Worm (Caenorhabditis elegans): ENCODE data around the gene C45B2.6.

Gene C45B2.6

ce11 chrX:6059163-6059782, 6.6 kb downstream of the C45B2.6 start:
- TF ChIP-seq ets-4 (tag; optimal IDR thresholded peaks at IDR 0.05) (no peak), ceh-19 (GFP tag; optimal IDR thresholded peaks at IDR 0.05) (no peak), ceh-30 (tag; optimal IDR thresholded peaks at IDR 0.05) (no peak), fkh-6 (tag; optimal IDR thresholded peaks at IDR 0.05) (no peak), unc-3 (GFP tag; conservative IDR thresholded peaks at IDR 0.05) (no peak), unc-3 (tag; optimal IDR thresholded peaks at IDR 0.05) (no peak), ceh-48 (tag; optimal IDR thresholded peaks at IDR 0.05) (no peak), elt-4 (tag; optimal IDR thresholded peaks at IDR 0.05) (no peak), sox-2 (GFP tag; IDR thresholded peaks at IDR 0.05) (no peak), rnt-1 (tag; optimal IDR thresholded peaks at IDR 0.05) (no peak), Y22D7AL.16 (tag; optimal IDR thresholded peaks at IDR 0.05) (no peak), pha-2 (tag; optimal IDR thresholded peaks at IDR 0.05) (no peak), fax-1 (tag; optimal IDR thresholded peaks at IDR 0.05) (no peak), K09A11.1 (tag; optimal IDR thresholded peaks at IDR 0.05; ENCODE audit: insufficient read depth) (no peak), ref-2 (tag; optimal IDR thresholded peaks at IDR 0.05) (no peak), pha-4 (tag; optimal IDR thresholded peaks at IDR 0.05) (no peak)

ce11 chrX:6064385-6064784, 11.7 kb downstream of the C45B2.6 start:
- no peak for TF ChIP-seq ttx-3 (tag; optimal IDR thresholded peaks at IDR 0.05)
- no peak for TF ChIP-seq Y22D7AL.16 (tag; optimal IDR thresholded peaks at IDR 0.05)
- TF ChIP-seq ceh-14 (tag; optimal IDR thresholded peaks at IDR 0.05), result no peak
- TF ChIP-seq ceh-6 (GFP tag; optimal IDR thresholded peaks at IDR 0.05), result no peak
- no peak for TF ChIP-seq ceh-22 (tag; optimal IDR thresholded peaks at IDR 0.05)
- no peak for TF ChIP-seq madf-2 (tag; optimal IDR thresholded peaks at IDR 0.05)
- no peak for TF ChIP-seq pha-2 (tag; optimal IDR thresholded peaks at IDR 0.05)
- TF ChIP-seq nhr-11 (tag; optimal IDR thresholded peaks at IDR 0.05), result no peak
- TF ChIP-seq ceh-34 (tag; optimal IDR thresholded peaks at IDR 0.05), result no peak
- TF ChIP-seq ztf-16 (tag; optimal IDR thresholded peaks at IDR 0.05), result no peak
- no peak for TF ChIP-seq pax-1 (tag; optimal IDR thresholded peaks at IDR 0.05)
- TF ChIP-seq hlh-8 (tag; optimal IDR thresholded peaks at IDR 0.05), result no peak
- no peak for TF ChIP-seq syd-9 (tag; optimal IDR thresholded peaks at IDR 0.05)
- TF ChIP-seq hlh-13 (GFP tag; optimal IDR thresholded peaks at IDR 0.05), result no peak
- TF ChIP-seq dve-1 (tag; optimal IDR thresholded peaks at IDR 0.05), result no peak
- no peak for TF ChIP-seq pat-9 (tag; optimal IDR thresholded peaks at IDR 0.05)
- TF ChIP-seq hlh-30 (tag; optimal IDR thresholded peaks at IDR 0.05; ENCODE audit: insufficient read depth), result no peak

DNA sequence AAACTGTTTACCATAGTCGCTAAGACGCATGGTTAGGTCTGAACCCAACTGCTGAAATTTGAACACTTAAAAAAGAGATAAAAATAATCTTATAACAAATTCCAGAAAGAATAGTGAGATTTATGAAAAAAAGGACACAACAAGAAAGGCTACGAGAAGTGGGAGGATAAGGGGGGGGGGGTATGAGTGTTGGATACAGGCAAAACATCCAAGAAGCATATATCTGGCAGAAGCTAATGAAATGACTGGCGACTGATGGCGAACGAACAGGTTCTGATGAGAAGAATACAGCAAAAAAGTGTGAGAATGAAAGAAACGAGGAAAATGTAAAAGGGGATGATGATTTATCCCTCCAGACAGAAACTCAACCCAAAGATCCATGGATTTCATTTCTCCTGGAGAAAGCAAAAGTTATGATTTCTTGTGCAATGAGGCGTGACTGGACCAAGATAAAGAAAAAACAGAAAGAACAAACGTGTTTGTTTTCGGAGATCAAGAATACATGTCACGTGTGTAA, 13.3 kb downstream of the C45B2.6 start, which contains the start of gene ptr-4:
Gene ptr-4 (minus strand): TSS at position 51 of the 517 bp plus-strand sequence.
- TF ChIP-seq hlh-30 (tag; optimal IDR thresholded peaks at IDR 0.05; ENCODE audit: insufficient read depth) (no peak), syd-9 (tag; optimal IDR thresholded peaks at IDR 0.05) (no peak), ceh-45 (GFP tag; IDR thresholded peaks at IDR 0.05) (no peak), nfya-1 (tag; optimal IDR thresholded peaks at IDR 0.05) (no peak), ceh-9 (tag; optimal IDR thresholded peaks at IDR 0.05) (no peak), ceh-34 (tag; optimal IDR thresholded peaks at IDR 0.05) (no peak), K09A11.1 (tag; optimal IDR thresholded peaks at IDR 0.05; ENCODE audit: insufficient read depth) (no peak), fkh-10 (GFP tag; optimal IDR thresholded peaks at IDR 0.05) (no peak), nhr-232 (tag; optimal IDR thresholded peaks at IDR 0.05) (no peak), ref-2 (tag; optimal IDR thresholded peaks at IDR 0.05) (no peak), odd-2 (tag; optimal IDR thresholded peaks at IDR 0.05) (no peak), pros-1 (tag; optimal IDR thresholded peaks at IDR 0.05) (no peak), hlh-6 (tag; optimal IDR thresholded peaks at IDR 0.05) (no peak), pat-9 (tag; optimal IDR thresholded peaks at IDR 0.05) (no peak), ama-1 (optimal IDR thresholded peaks at IDR 0.05) (no peak), zip-5 (tag; optimal IDR thresholded peaks at IDR 0.05) (no peak)
